Fruit fly (Drosophila melanogaster): ENCODE data around the gene DppIII.

Gene DppIII

DNA sequence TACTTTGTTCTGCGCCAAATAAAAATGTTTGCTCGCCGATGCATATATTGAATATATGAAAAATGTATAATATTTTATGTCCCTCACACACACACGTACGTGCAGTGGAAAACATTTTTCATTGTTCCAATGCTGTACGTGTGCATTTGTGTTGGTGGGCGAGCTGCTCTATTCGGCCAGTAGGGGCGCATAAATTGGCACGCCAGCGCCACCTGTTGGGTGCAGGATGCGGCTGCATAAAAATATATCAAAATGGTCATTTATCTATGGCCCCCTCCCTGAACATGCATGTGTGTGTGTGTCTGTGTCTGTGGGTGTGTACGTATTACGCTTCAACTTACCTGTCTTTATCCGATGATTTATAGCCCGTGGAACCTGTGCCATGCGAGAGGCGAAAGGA, 45.4 kb downstream of the DppIII start:
- no peak for TF ChIP-seq gl (tag; optimal IDR thresholded peaks at IDR 0.05)
- no peak for TF ChIP-seq CG13204 (GFP tag; optimal IDR thresholded peaks at IDR 0.05)
- TF ChIP-seq Ets98B (GFP tag; IDR thresholded peaks at IDR 0.05): no peak
- no peak for TF ChIP-seq fd96Ca (GFP tag; IDR thresholded peaks at IDR 0.05)
- TF ChIP-seq CG12605 (GFP tag; IDR thresholded peaks at IDR 0.05): no peak
- no peak for TF ChIP-seq CG10348 (GFP tag; IDR thresholded peaks at IDR 0.05)
- TF ChIP-seq EcR (GFP tag; optimal IDR thresholded peaks at IDR 0.05): no peak
- no peak for TF ChIP-seq CG15710 (tag; optimal IDR thresholded peaks at IDR 0.05)
- no peak for TF ChIP-seq CG8159 (tag; optimal IDR thresholded peaks at IDR 0.05)
- TF ChIP-seq CG32121 (GFP tag; IDR thresholded peaks at IDR 0.05): no peak
- no peak for TF ChIP-seq Snoo (tag; optimal IDR thresholded peaks at IDR 0.05)
- no peak for TF ChIP-seq CG8301 (tag; optimal IDR thresholded peaks at IDR 0.05)
- TF ChIP-seq Pif1B (GFP tag; optimal IDR thresholded peaks at IDR 0.05): no peak
- no peak for TF ChIP-seq CG4496 (GFP tag; IDR thresholded peaks at IDR 0.05)
- no peak for TF ChIP-seq rn (GFP tag; IDR thresholded peaks at IDR 0.05)
- TF ChIP-seq CG17806 (tag; optimal IDR thresholded peaks at IDR 0.05): no peak
- no peak for TF ChIP-seq CG34367 (tag; optimal IDR thresholded peaks at IDR 0.05)
- no peak for TF ChIP-seq D1 (tag; optimal IDR thresholded peaks at IDR 0.05)

Measured in whole organism, pupa.